Fruit fly (Drosophila melanogaster): ENCODE data around the gene CG9519.

CG9519 gene

dm6 chrX:14839047-14839446, 17.1 kb downstream of the CG9519 start, which contains the start of the genes CG32590 and Flo2 (continued):
- TF ChIP-seq C15 (GFP tag; IDR thresholded peaks at IDR 0.05) (peak; percentile 72; the same call in 1 of the 3 replicates), CG1233 (GFP tag; optimal IDR thresholded peaks at IDR 0.05) (peak; percentile 42), vvl (GFP tag; IDR thresholded peaks at IDR 0.05) (peak; percentile 90), tin (GFP tag; optimal IDR thresholded peaks at IDR 0.05) (peak; percentile 81), CG6175 (GFP tag; IDR thresholded peaks at IDR 0.05) (peak; percentile 68; the same call in 2 of the 3 replicates), CG17328 (GFP tag; IDR thresholded peaks at IDR 0.05) (peak; percentile 70), CG11560 (tag; IDR thresholded peaks at IDR 0.05) (peak; percentile 79), CG1603 (tag; optimal IDR thresholded peaks at IDR 0.05) (peak; percentile 72), maf-S (GFP tag; optimal IDR thresholded peaks at IDR 0.05) (peak; percentile 72), Hr39 (optimal IDR thresholded peaks at IDR 0.05) (no peak), zfh1 (GFP tag; IDR thresholded peaks at IDR 0.05) (peak; percentile 83), gsb (GFP tag; IDR thresholded peaks at IDR 0.05) (0 out of 2 replicates have a peak, but pooled peaks have one; percentile 25), scrt (GFP tag; optimal IDR thresholded peaks at IDR 0.05) (no peak), Stat92E (GFP tag; optimal IDR thresholded peaks at IDR 0.05) (no peak), CG2678 (tag; optimal IDR thresholded peaks at IDR 0.05) (peak; percentile 60), HHEX (GFP tag; optimal IDR thresholded peaks at IDR 0.05) (peak; percentile 57), CG2116 (GFP tag; optimal IDR thresholded peaks at IDR 0.05) (peak; percentile 91), kay (GFP tag; optimal IDR thresholded peaks at IDR 0.05) (peak; percentile 36), unc-4 (GFP tag; IDR thresholded peaks at IDR 0.05; ENCODE audit: partially characterized antibody) (peak; percentile 98), hbn (GFP tag; IDR thresholded peaks at IDR 0.05; ENCODE audit: partially characterized antibody) (peak; percentile 97), row (GFP tag; IDR thresholded peaks at IDR 0.05) (peak; percentile 89), exex (tag; optimal IDR thresholded peaks at IDR 0.05) (peak; percentile 26), CG16815 (GFP tag; optimal IDR thresholded peaks at IDR 0.05) (peak; percentile 38), rib (GFP tag; IDR thresholded peaks at IDR 0.05) (peak; percentile 76), da (GFP tag; optimal IDR thresholded peaks at IDR 0.05) (peak; percentile 32), Doc2 (GFP tag; IDR thresholded peaks at IDR 0.05) (0 out of 2 replicates have a peak, but pooled peaks have one; percentile 22), mirr (GFP tag; optimal IDR thresholded peaks at IDR 0.05) (peak; percentile 14), NfI (GFP tag; optimal IDR thresholded peaks at IDR 0.05) (peak; percentile 66), CG9215 (GFP tag; IDR thresholded peaks at IDR 0.05) (peak; percentile 82), pho (GFP tag; optimal IDR thresholded peaks at IDR 0.05) (peak; percentile 84), peb (GFP tag; IDR thresholded peaks at IDR 0.05) (peak; percentile 30; the same call in 1 of the 2 replicates), CG1832 (GFP tag; optimal IDR thresholded peaks at IDR 0.05) (no peak), CG42726 (GFP tag; IDR thresholded peaks at IDR 0.05; ENCODE audit: partially characterized antibody) (peak; percentile 79; the same call in 1 of the 2 replicates), cg (GFP tag; optimal IDR thresholded peaks at IDR 0.05) (no peak), disco-r (GFP tag; optimal IDR thresholded peaks at IDR 0.05) (peak; percentile 19), TFAM (GFP tag; optimal IDR thresholded peaks at IDR 0.05) (no peak), chinmo (GFP tag; IDR thresholded peaks at IDR 0.05; ENCODE audit: partially characterized antibody) (peak; percentile 96), Camta (GFP tag; optimal IDR thresholded peaks at IDR 0.05) (peak; percentile 70), CG3726 (GFP tag; IDR thresholded peaks at IDR 0.05) (no peak), twi (tag; optimal IDR thresholded peaks at IDR 0.05) (peak; percentile 25), fru (optimal IDR thresholded peaks at IDR 0.05) (no peak), Xbp1 (GFP tag; optimal IDR thresholded peaks at IDR 0.05) (peak; percentile 80), Taf1 (GFP tag; IDR thresholded peaks at IDR 0.05) (peak; percentile 55), Hr3 (GFP tag; optimal IDR thresholded peaks at IDR 0.05) (peak; percentile 58), btn (GFP tag; optimal IDR thresholded peaks at IDR 0.05) (no peak), zen (tag; optimal IDR thresholded peaks at IDR 0.05) (peak; percentile 73), crp (GFP tag; optimal IDR thresholded peaks at IDR 0.05) (peak in 1 of 2 experiments; percentile 1), Dll (GFP tag; IDR thresholded peaks at IDR 0.05; ENCODE audit: partially characterized antibody) (peak; percentile 98), Xrp1 (GFP tag; IDR thresholded peaks at IDR 0.05) (peak; percentile 86), hkb (optimal IDR thresholded peaks at IDR 0.05) (no peak), hkb (GFP tag; IDR thresholded peaks at IDR 0.05) (peak; percentile 73)

Data from whole organism, embryonic.